Fruit fly (Drosophila melanogaster): ENCODE results near the gene CG2975.
A peak's percentile ranks its signal among the peaks of the same experiment; 100 is the strongest.

The CG2975 gene

dm6 chr2L:2878859-2879258, 38.9 kb downstream of the CG2975 start, which contains the start of gene RabGGTb (continued):
- no peak for TF ChIP-seq Usf (GFP tag; optimal IDR thresholded peaks at IDR 0.05)
- peak; percentile 38 for TF ChIP-seq CG2875 (GFP tag; optimal IDR thresholded peaks at IDR 0.05)
- peak; percentile 67 for TF ChIP-seq CG18599 (GFP tag; optimal IDR thresholded peaks at IDR 0.05)
- peak; percentile 43; the same call in 1 of the 2 replicates for TF ChIP-seq CG11696 (GFP tag; IDR thresholded peaks at IDR 0.05)
- TF ChIP-seq aop (GFP tag; IDR thresholded peaks at IDR 0.05), result no peak
- peak; percentile 57; the same call in 1 of the 4 replicates for TF ChIP-seq Dll (GFP tag; IDR thresholded peaks at IDR 0.05; ENCODE audit: partially characterized antibody)
- TF ChIP-seq hbn (GFP tag; IDR thresholded peaks at IDR 0.05; ENCODE audit: partially characterized antibody), result peak; percentile 50; the same call in 1 of the 2 replicates
- TF ChIP-seq gsb-n (tag; optimal IDR thresholded peaks at IDR 0.05), result peak; percentile 52
- peak; percentile 82 for TF ChIP-seq vvl (GFP tag; IDR thresholded peaks at IDR 0.05)
- no peak for TF ChIP-seq CG12236 (GFP tag; optimal IDR thresholded peaks at IDR 0.05)
- TF ChIP-seq Taf1 (GFP tag; IDR thresholded peaks at IDR 0.05), result peak; percentile 66
- TF ChIP-seq ato (GFP tag; IDR thresholded peaks at IDR 0.05; ENCODE audit: partially characterized antibody), result no peak
- TF ChIP-seq jigr1 (GFP tag; IDR thresholded peaks at IDR 0.05), result no peak
- TF ChIP-seq Doc3 (GFP tag; IDR thresholded peaks at IDR 0.05; ENCODE audit: partially characterized antibody), result peak; percentile 47; the same call in 2 of the 3 replicates
- TF ChIP-seq Rx (GFP tag; IDR thresholded peaks at IDR 0.05), result peak; percentile 69
- no peak for TF ChIP-seq hb (GFP tag; IDR thresholded peaks at IDR 0.05; ENCODE audit: partially characterized antibody)
- peak; percentile 50 for TF ChIP-seq CG13296 (GFP tag; optimal IDR thresholded peaks at IDR 0.05)
- no peak for TF ChIP-seq CG18764 (GFP tag; optimal IDR thresholded peaks at IDR 0.05)
- TF ChIP-seq Meics (GFP tag; optimal IDR thresholded peaks at IDR 0.05), result peak; percentile 66
- no peak for TF ChIP-seq CG8359 (GFP tag; optimal IDR thresholded peaks at IDR 0.05; ENCODE audit: borderline replicate concordance)
- TF ChIP-seq tx (GFP tag; optimal IDR thresholded peaks at IDR 0.05), result peak; percentile 36
- TF ChIP-seq Asciz (GFP tag; optimal IDR thresholded peaks at IDR 0.05), result peak; percentile 17
- no peak for TF ChIP-seq D19A (tag; optimal IDR thresholded peaks at IDR 0.05)
- TF ChIP-seq HLHmδ (GFP tag; optimal IDR thresholded peaks at IDR 0.05), result no peak
- peak; percentile 37; the same call in 1 of the 2 replicates for TF ChIP-seq peb (GFP tag; IDR thresholded peaks at IDR 0.05)
- peak; percentile 28 for TF ChIP-seq CG6765 (GFP tag; optimal IDR thresholded peaks at IDR 0.05)
- TF ChIP-seq CG7928 (GFP tag; optimal IDR thresholded peaks at IDR 0.05), result no peak
- peak in 1 of 2 experiments; percentile 36 for TF ChIP-seq bsh (GFP tag; optimal IDR thresholded peaks at IDR 0.05)
- TF ChIP-seq prd (optimal IDR thresholded peaks at IDR 0.05), result no peak
- TF ChIP-seq prd (GFP tag; IDR thresholded peaks at IDR 0.05), result peak; percentile 79
- TF ChIP-seq CG7839 (tag; optimal IDR thresholded peaks at IDR 0.05), result peak; percentile 56
- peak; percentile 81 for TF ChIP-seq seq (GFP tag; IDR thresholded peaks at IDR 0.05)
- TF ChIP-seq CG9817 (tag; optimal IDR thresholded peaks at IDR 0.05), result peak; percentile 27
- TF ChIP-seq CG12155 (GFP tag; optimal IDR thresholded peaks at IDR 0.05), result peak; percentile 40
- TF ChIP-seq CG2129 (GFP tag; IDR thresholded peaks at IDR 0.05; ENCODE audit: partially characterized antibody), result no peak
- TF ChIP-seq nerfin-2 (GFP tag; IDR thresholded peaks at IDR 0.05; ENCODE audit: partially characterized antibody), result no peak
- peak; percentile 5 for TF ChIP-seq Max (GFP tag; optimal IDR thresholded peaks at IDR 0.05)
- peak; percentile 41; the same call in 1 of the 2 replicates for TF ChIP-seq CG32772 (GFP tag; IDR thresholded peaks at IDR 0.05)
- peak; percentile 83 for TF ChIP-seq sob (GFP tag; IDR thresholded peaks at IDR 0.05)
- peak; percentile 79 for TF ChIP-seq Ptx1 (GFP tag; IDR thresholded peaks at IDR 0.05)
- TF ChIP-seq CG15073 (GFP tag; optimal IDR thresholded peaks at IDR 0.05), result no peak
- TF ChIP-seq CG2889 (GFP tag; IDR thresholded peaks at IDR 0.05), result peak; percentile 42; the same call in 1 of the 3 replicates
- no peak for TF ChIP-seq insv (GFP tag; optimal IDR thresholded peaks at IDR 0.05)
- peak; percentile 43 for TF ChIP-seq fu2 (GFP tag; optimal IDR thresholded peaks at IDR 0.05)
- TF ChIP-seq vnd (GFP tag; IDR thresholded peaks at IDR 0.05; ENCODE audit: partially characterized antibody), result no peak
- no peak for TF ChIP-seq Lim3 (GFP tag; IDR thresholded peaks at IDR 0.05)
- peak; percentile 29 for TF ChIP-seq slp2 (GFP tag; optimal IDR thresholded peaks at IDR 0.05)
- TF ChIP-seq ranshi (GFP tag; IDR thresholded peaks at IDR 0.05), result peak; percentile 76
- no peak for TF ChIP-seq abd-A (tag; optimal IDR thresholded peaks at IDR 0.05)
- peak; percentile 14 for TF ChIP-seq dmrt11E (tag; optimal IDR thresholded peaks at IDR 0.05)

Measured in whole organism, embryonic.